Worm (Caenorhabditis elegans) whole organism, L1 larva: ENCODE results near the gene T27F7.12.
A peak's percentile ranks its signal among the peaks of the same experiment; 100 is the strongest.

Source experiments
- dpl-1 ChIP-seq, 3 experiments: fragments of 150-350 bp in 2 of 3; sonication (generic microtip) in 1 of 3; optimal IDR thresholded peaks; 2 replicates each; lab custom pipeline; 2014 to 2017; ENCODE audit warnings: missing biosample characterization in 3 of 3, missing genetic modification characterization in 3 of 3, missing genetic modification reagents in 3 of 3
- efl-3 ChIP-seq: fragments of 200-800 bp; sonication (Bioruptor generic); optimal IDR thresholded peaks from 2 replicates; lab custom pipeline; 2018; ENCODE audit warnings: mild to moderate bottlenecking, missing genetic modification characterization, missing compliant biosample characterization
- skn-1 ChIP-seq: fragments of 150-350 bp; optimal IDR thresholded peaks from 2 replicates; lab custom pipeline; 2014; ENCODE audit warnings: missing biosample characterization, missing genetic modification characterization
- unc-62 ChIP-seq: fragments of 150-350 bp; optimal IDR thresholded peaks from 2 replicates; lab custom pipeline; 2014; ENCODE audit warnings: missing biosample characterization, missing genetic modification reagents, missing genetic modification characterization

DNA sequence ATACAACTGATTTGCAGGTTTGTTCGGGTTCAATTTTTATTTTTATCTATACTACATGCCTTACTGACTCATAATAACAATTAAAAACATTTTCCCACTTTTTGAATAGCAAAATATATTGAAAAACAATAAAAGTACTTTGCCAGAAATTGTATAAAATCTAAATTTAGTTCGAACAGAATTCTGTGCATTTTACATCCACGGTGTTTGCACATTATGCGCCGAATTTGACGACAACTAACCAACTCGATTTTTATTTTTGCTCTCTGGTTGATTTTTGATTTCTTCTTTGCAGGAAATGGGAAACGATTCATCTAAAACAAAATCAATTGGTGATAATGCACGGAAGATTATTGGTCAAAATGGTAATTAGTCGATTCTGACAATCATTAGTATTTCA is 43.1 kb upstream of the T27F7.12 start:
- TF ChIP-seq skn-1 (tag; lab: Kevin White, UChicago) (peak; percentile 16), efl-3 (no peak), dpl-1 (GFP tag; optimal IDR thresholded peaks at IDR 0.05; lab: Kevin White, UChicago) (peak in 2 of 3 experiments; percentile 39 to 40), unc-62 (GFP tag; lab: Kevin White, UChicago) (no peak)
